Fruit fly (Drosophila melanogaster): ENCODE measurements around the gene Lam.

The Lam gene

DNA sequence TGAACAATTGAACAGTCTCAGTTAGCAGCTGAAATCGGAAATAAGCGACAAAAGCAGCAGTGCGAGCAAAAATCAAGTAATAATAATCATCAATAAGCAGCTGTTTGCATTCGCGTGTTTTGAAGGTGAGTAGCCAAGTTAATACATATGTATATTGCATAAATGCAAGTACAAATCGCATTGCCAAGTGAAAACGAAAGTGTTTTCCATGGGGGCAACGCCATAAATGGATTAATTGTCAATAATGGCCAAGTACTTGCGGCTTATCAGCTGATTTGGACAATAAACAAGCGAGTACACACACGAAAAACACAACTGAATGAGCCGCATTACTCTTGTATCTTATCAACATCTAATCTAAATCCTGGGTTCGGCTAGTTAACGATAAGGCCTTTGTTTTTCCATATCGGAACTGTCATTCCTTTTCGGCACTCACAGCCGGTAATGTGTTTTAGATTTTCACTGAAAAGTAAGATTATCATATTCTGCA, 5.1 kb downstream of the Lam start:
- TF ChIP-seq GATAd (GFP tag; optimal IDR thresholded peaks at IDR 0.05) (no peak), Dif (GFP tag; optimal IDR thresholded peaks at IDR 0.05; ENCODE audit: partially characterized antibody) (peak; percentile 13), rgr (GFP tag; optimal IDR thresholded peaks at IDR 0.05) (peak; percentile 67)

DNA sequence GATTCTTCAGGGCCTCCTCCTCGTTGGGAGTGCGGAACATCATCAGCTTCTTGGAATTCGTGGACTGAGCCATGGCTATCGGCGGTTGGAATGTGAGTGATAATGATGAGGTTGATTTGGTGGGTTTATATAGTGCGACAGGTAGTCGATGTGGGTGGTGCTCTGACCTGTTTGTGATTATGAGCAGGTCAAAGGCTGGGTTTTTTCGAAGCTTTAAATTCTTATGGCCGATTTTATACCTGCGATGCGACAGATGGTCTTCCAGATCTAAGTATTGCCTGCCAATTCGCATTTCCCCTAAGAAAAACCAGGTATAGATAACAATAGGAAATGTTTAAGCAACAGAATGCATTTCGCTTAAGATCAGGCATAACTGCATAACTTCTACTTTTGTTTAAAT, 8.5 kb downstream of the Lam start, which contains the start of gene CG14014:
TSS of gene CG14014 (minus strand) at position 101 of the 400 bp plus-strand sequence.
- no peak for TF ChIP-seq N (GFP tag; optimal IDR thresholded peaks at IDR 0.05)
- TF ChIP-seq Myc (optimal IDR thresholded peaks at IDR 0.05), result no peak
- no peak for TF ChIP-seq dmrt93B (GFP tag; optimal IDR thresholded peaks at IDR 0.05)
- no peak for TF ChIP-seq jim (GFP tag; optimal IDR thresholded peaks at IDR 0.05)
- TF ChIP-seq h (GFP tag; optimal IDR thresholded peaks at IDR 0.05), result no peak
- no peak for TF ChIP-seq Vsx2 (GFP tag; optimal IDR thresholded peaks at IDR 0.05; ENCODE audit: partially characterized antibody)
- TF ChIP-seq CG32264 (GFP tag; optimal IDR thresholded peaks at IDR 0.05), result no peak
- TF ChIP-seq rgr (GFP tag; optimal IDR thresholded peaks at IDR 0.05), result no peak
- TF ChIP-seq CG9705 (GFP tag; optimal IDR thresholded peaks at IDR 0.05), result no peak
- no peak for TF ChIP-seq tai (GFP tag; optimal IDR thresholded peaks at IDR 0.05)

DNA sequence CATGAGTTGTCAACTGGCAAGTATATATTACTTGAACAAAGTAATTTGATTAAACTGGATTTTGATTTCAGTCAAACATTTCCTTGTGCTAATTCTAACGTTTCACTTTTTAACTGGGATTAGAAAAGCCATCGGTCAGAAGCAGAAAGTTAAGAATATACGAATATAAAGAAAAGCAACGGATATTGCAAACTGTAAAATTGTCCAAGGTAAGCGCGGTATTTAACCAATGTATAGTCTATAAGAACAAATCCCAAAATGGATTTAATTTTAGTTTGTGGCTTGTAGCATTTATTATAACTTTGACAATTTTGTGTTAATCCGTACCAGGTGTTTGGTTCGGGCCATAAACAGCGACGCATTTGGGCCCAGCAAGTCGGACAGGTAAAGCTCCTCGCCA, 9.3 kb downstream of the Lam start, which contains the start of gene CG18269:
TSS of gene CG18269 (plus strand) at position 301 of the 400 bp plus-strand sequence.
- TF ChIP-seq Mio (GFP tag; optimal IDR thresholded peaks at IDR 0.05) (no peak), Vsx2 (GFP tag; optimal IDR thresholded peaks at IDR 0.05; ENCODE audit: partially characterized antibody) (no peak), Hr83 (GFP tag; optimal IDR thresholded peaks at IDR 0.05; ENCODE audit: poor library complexity, severe bottlenecking) (no peak), HLH106 (tag; optimal IDR thresholded peaks at IDR 0.05) (no peak), lola (GFP tag; optimal IDR thresholded peaks at IDR 0.05) (no peak), Dfd (GFP tag; optimal IDR thresholded peaks at IDR 0.05) (no peak), Myc (optimal IDR thresholded peaks at IDR 0.05) (no peak), fru (GFP tag; optimal IDR thresholded peaks at IDR 0.05) (no peak), psq (GFP tag; optimal IDR thresholded peaks at IDR 0.05) (no peak), Hnf4 (GFP tag; optimal IDR thresholded peaks at IDR 0.05) (no peak), sage (GFP tag; optimal IDR thresholded peaks at IDR 0.05) (no peak), CG9705 (GFP tag; optimal IDR thresholded peaks at IDR 0.05) (no peak), dsf (GFP tag; optimal IDR thresholded peaks at IDR 0.05; ENCODE audit: borderline replicate concordance) (no peak), Hr78 (GFP tag; optimal IDR thresholded peaks at IDR 0.05) (no peak), Abd-B (GFP tag; optimal IDR thresholded peaks at IDR 0.05) (no peak)

DNA sequence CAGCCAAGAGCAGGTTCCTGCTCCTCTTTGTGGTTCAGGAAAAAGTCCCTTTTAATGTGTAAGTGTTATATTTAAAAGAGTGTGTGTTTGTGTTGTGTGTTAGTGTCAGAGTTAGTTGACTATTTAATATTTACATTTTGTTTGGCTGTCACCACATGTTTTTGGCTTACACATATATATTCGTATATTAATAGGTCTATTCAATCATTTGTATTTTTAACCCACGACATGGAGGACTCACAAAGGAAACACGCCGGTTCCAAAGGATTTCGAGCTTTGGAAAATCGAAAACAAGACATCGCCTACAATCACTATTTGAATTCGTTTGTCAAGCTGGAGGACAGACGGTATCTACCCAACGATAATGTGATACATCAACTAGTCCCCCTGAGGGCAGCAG, 11.5 kb downstream of the Lam start, which contains the start of the genes CG14013 and CG14017:
TSS of gene CG14013 (minus strand) at position 101 of the 400 bp plus-strand sequence.
TSS of gene CG14017 (plus strand) at position 148 of the 400 bp plus-strand sequence.
- TF ChIP-seq dsf (GFP tag; optimal IDR thresholded peaks at IDR 0.05; ENCODE audit: borderline replicate concordance), result no peak
- TF ChIP-seq CG9705 (GFP tag; optimal IDR thresholded peaks at IDR 0.05), result no peak

DNA sequence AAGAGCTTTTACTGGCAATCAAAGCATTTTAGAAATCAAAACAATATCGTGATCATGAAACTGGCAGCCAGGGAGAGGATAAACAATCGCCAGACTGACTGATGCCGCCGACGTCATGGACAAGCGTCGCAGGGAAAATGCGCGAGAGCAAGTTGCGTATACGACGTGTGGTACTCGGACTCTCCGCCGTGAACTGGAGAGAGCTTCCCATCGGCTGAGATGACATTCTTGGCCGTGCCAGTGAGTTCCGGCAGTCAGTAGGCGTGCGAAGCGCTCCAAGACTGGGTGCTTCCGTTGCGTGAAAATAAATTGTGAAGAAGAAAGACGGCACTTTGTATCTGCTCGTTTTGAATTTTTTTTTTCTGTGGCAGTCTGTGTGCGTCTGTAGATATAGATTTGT, 12.5 kb downstream of the Lam start, which contains the start of gene GluRIIA:
TSS of gene GluRIIA (plus strand) at position 255 of the 400 bp plus-strand sequence.
- TF ChIP-seq Jra (GFP tag; optimal IDR thresholded peaks at IDR 0.05) (no peak), fru (GFP tag; optimal IDR thresholded peaks at IDR 0.05) (no peak), GATAd (GFP tag; optimal IDR thresholded peaks at IDR 0.05) (no peak), Rel (GFP tag; optimal IDR thresholded peaks at IDR 0.05) (no peak), Rel (tag; optimal IDR thresholded peaks at IDR 0.05) (no peak), usp (GFP tag; optimal IDR thresholded peaks at IDR 0.05) (no peak), Hr78 (GFP tag; optimal IDR thresholded peaks at IDR 0.05) (no peak), Abd-B (GFP tag; optimal IDR thresholded peaks at IDR 0.05) (no peak), dmrt93B (GFP tag; optimal IDR thresholded peaks at IDR 0.05) (no peak), Hnf4 (GFP tag; optimal IDR thresholded peaks at IDR 0.05) (no peak), rgr (GFP tag; optimal IDR thresholded peaks at IDR 0.05) (no peak), N (GFP tag; optimal IDR thresholded peaks at IDR 0.05) (no peak), foxo (GFP tag; optimal IDR thresholded peaks at IDR 0.05) (no peak)

DNA sequence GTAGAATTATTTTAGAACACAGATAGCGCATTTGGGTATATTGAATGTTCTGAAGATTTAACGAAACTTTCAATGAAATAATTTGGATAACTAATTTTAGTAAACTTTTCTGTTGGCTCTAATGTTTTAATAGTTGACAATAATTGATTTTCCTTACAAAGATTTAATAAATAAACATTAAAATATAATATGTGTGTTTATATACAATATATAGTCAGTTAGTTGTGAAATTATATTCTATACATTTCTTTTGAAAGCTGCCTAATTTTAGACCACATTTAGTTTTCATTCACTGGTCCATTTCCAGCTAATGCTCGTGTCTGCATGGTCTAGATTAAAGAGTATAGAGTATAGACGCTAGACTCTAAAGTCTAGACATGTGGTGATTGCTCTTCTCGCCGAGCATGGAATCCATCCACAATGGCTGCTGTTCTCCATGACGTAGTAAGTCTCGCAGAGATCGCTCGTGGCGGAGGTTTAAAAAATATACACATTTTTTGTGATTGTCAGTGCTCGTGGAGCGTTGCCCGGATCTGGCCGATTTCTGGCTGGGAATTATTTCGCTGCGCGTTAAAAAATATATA, 16.6 kb downstream of the Lam start, which contains the start of gene GluRIIB:
TSS of gene GluRIIB (plus strand) at position 534 of the 584 bp plus-strand sequence.
- TF ChIP-seq sv (GFP tag; optimal IDR thresholded peaks at IDR 0.05) (no peak), dl (GFP tag; optimal IDR thresholded peaks at IDR 0.05; ENCODE audit: insufficient read depth in 1 of 2, partially characterized antibody in 2 of 2) (no peak)

Data from whole organism, wandering third instar larva.